Worm (Caenorhabditis elegans): Measurements from ENCODE around the gene enpp-1.

ce11 chrV:12162220-12162619 is 31.0 kb downstream of the enpp-1 start, which contains the start of gene C27A7.5:
- no peak for TF ChIP-seq ztf-23 (GFP tag; IDR thresholded peaks at IDR 0.05)
- no peak for TF ChIP-seq flt-1 (GFP tag; IDR thresholded peaks at IDR 0.05)
